Worm (Caenorhabditis elegans): Measurements from ENCODE around the gene aly-3.
"Not testable (repeated sequence)": the region's sequence is repeated elsewhere in the genome, so short reads cannot be mapped to it uniquely, and the experiment has no call there.

The aly-3 gene

DNA sequence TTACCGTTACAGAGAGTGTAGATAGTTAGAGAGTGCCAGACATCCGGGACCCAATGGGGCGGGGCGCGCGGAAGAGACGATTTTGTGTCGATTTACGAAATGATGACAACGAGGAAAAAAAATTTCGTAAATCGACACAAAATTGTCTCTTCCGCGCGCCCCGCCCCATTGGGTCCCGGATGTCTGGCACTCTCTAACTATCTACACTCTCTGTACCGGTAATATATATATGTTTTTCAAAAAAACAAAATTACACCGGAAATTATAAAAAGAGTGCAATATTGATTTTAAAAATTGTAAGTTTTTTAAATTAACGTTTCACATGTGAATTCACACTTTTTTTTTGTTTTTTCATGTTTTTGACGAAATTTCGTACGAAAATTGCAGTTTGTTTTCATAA lies 15.0 kb downstream of the aly-3 start, which contains the start of gene B0001.4:
Gene B0001.4 (minus strand): TSS at position 101 of the 400 bp plus-strand sequence.
- TF ChIP-seq gmeb-1 (tag; optimal IDR thresholded peaks at IDR 0.05); C34F6.9 (tag; optimal IDR thresholded peaks at IDR 0.05); unc-62 (GFP tag; optimal IDR thresholded peaks at IDR 0.05): not testable (repeated sequence)

DNA sequence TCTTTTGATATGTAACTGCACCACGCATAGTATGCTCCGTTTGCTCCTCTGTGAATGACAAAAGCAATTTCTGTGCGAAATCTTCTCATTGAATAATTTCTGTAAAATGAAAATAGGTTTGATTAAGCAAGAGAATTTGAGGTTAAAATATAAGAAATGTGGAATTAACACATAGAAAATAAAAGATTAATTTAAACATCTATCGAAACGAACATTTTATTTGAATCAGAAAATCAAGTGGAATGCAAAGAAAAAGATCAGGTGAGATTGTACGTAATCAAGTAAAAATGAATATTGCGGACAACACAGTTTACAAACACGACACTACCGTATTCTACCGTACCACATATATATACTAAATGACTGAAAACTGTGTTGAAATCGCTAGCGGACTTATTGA lies 17.9 kb downstream of the aly-3 start, which contains the start of gene B0001.8:
Gene B0001.8 (minus strand): TSS at position 101 of the 400 bp plus-strand sequence.
- TF ChIP-seq Y55F3AM.14 (GFP tag; optimal IDR thresholded peaks at IDR 0.05) (no peak), ztf-11 (tag; optimal IDR thresholded peaks at IDR 0.05) (no peak), skn-1 (tag; optimal IDR thresholded peaks at IDR 0.05) (no peak), mab-5 (tag; optimal IDR thresholded peaks at IDR 0.05) (no peak), ceh-16 (tag; optimal IDR thresholded peaks at IDR 0.05) (no peak), lin-39 (tag; optimal IDR thresholded peaks at IDR 0.05) (no peak), ceh-82 (tag; optimal IDR thresholded peaks at IDR 0.05) (no peak), dmd-4 (tag; optimal IDR thresholded peaks at IDR 0.05) (no peak), lsy-2 (tag; optimal IDR thresholded peaks at IDR 0.05) (no peak), C34F6.9 (tag; optimal IDR thresholded peaks at IDR 0.05) (no peak), gmeb-1 (tag; optimal IDR thresholded peaks at IDR 0.05) (no peak), sem-4 (tag; optimal IDR thresholded peaks at IDR 0.05) (no peak), snpc-4 (tag; optimal IDR thresholded peaks at IDR 0.05) (no peak), ztf-1 (GFP tag; conservative IDR thresholded peaks at IDR 0.05) (no peak), nhr-6 (tag; optimal IDR thresholded peaks at IDR 0.05) (no peak)

DNA sequence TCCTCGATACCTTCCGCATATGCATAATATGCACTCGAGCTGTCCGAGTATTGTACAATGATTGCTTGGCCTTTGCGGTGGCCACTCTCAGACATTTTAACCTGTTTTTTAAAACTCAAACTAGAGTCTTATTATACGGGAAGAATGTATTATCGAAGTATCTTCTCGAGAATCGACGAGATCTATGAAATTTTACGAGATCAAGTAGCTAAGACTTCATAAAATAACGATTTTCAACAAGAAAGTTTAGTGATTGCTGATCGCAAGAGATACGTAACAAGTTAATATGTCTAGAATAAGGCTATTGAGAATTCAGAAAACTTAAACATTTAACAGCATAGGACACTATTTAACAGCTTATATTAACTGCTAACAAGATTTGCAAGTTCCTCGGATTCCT lies 20.1 kb downstream of the aly-3 start, which contains the start of gene B0001.5:
Gene B0001.5 (minus strand): TSS at position 101 of the 400 bp plus-strand sequence.
- no peak for TF ChIP-seq crh-2 (tag; optimal IDR thresholded peaks at IDR 0.05)
- no peak for TF ChIP-seq ceh-82 (tag; optimal IDR thresholded peaks at IDR 0.05)
- no peak for TF ChIP-seq dmd-4 (tag; optimal IDR thresholded peaks at IDR 0.05)
- TF ChIP-seq nhr-12 (tag; optimal IDR thresholded peaks at IDR 0.05): no peak
- no peak for TF ChIP-seq lin-13 (GFP tag; optimal IDR thresholded peaks at IDR 0.05)
- no peak for TF ChIP-seq ceh-16 (tag; optimal IDR thresholded peaks at IDR 0.05)
- TF ChIP-seq sma-3 (GFP tag; optimal IDR thresholded peaks at IDR 0.05): no peak
- TF ChIP-seq lsy-2 (tag; optimal IDR thresholded peaks at IDR 0.05): no peak
- no peak for TF ChIP-seq mdl-1 (tag; optimal IDR thresholded peaks at IDR 0.05)
- no peak for TF ChIP-seq elt-1 (tag; optimal IDR thresholded peaks at IDR 0.05)
- no peak for TF ChIP-seq nhr-237 (tag; optimal IDR thresholded peaks at IDR 0.05)
- no peak for TF ChIP-seq aly-2 (tag; optimal IDR thresholded peaks at IDR 0.05)
- no peak for TF ChIP-seq blmp-1 (tag; optimal IDR thresholded peaks at IDR 0.05; ENCODE audit: insufficient read depth)
- TF ChIP-seq nhr-11 (tag; optimal IDR thresholded peaks at IDR 0.05): no peak
- no peak for TF ChIP-seq unc-39 (tag; optimal IDR thresholded peaks at IDR 0.05)
- no peak for TF ChIP-seq gmeb-1 (tag; optimal IDR thresholded peaks at IDR 0.05)
- no peak for TF ChIP-seq mbf-1 (tag; optimal IDR thresholded peaks at IDR 0.05)

DNA sequence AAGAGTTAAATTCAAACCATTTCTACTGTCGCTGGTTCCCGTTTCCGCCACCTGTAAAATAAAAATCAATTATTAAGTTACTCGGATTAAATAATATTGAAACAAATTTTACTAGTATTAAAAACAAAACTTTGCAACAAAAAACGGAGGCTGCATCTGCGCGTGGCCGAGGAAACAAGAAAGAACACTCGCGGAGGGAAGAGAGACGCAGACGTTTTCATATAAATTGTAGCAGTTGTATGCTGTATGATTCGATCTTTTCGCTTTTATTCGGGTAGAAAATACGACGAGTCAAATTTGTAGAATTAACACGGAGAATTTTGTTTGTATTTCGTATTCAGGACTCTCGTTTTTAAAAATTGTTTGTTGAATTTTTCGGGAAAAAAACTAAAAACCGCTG lies 22.6 kb downstream of the aly-3 start, which contains the start of gene B0001.3:
Gene B0001.3 (minus strand): TSS at position 55 of the 400 bp plus-strand sequence.
- TF ChIP-seq nhr-129 (tag; optimal IDR thresholded peaks at IDR 0.05) (peak; percentile 35), mdl-1 (tag; optimal IDR thresholded peaks at IDR 0.05) (no peak)

DNA sequence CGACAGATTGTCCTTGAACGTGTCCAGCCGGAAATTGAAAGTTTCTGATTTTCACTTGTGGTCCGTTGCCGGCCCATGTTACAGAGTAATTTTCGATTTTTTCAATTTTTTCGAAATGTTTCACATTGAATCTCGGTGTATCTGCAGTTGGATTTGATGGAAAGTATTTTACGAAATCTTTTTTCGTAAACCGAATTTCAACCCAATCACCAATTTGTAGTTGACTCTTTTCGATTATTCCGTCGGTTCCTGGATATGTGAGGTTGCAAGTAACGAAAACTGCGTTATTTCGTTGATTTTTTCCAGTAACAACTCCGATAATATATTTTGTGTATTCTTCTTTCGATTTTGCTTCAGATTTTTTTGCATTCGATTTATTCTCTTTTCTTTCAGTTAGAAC lies 26.5 kb downstream of the aly-3 start:
- TF ChIP-seq lsy-2 (tag; optimal IDR thresholded peaks at IDR 0.05): no peak
- no peak for TF ChIP-seq Y55F3AM.14 (GFP tag; optimal IDR thresholded peaks at IDR 0.05)
- TF ChIP-seq nhr-23 (tag; optimal IDR thresholded peaks at IDR 0.05): no peak
- no peak for TF ChIP-seq fos-1 (tag; optimal IDR thresholded peaks at IDR 0.05)
- TF ChIP-seq nhr-11 (tag; optimal IDR thresholded peaks at IDR 0.05): no peak
- no peak for TF ChIP-seq elt-3 (tag; optimal IDR thresholded peaks at IDR 0.05)
- TF ChIP-seq crh-2 (tag; optimal IDR thresholded peaks at IDR 0.05): no peak
- no peak for TF ChIP-seq R02D3.7 (tag; optimal IDR thresholded peaks at IDR 0.05)
- TF ChIP-seq nhr-25 (tag; optimal IDR thresholded peaks at IDR 0.05): no peak
- no peak for TF ChIP-seq F13H6.1 (tag; optimal IDR thresholded peaks at IDR 0.05)
- no peak for TF ChIP-seq ztf-11 (tag; optimal IDR thresholded peaks at IDR 0.05)
- TF ChIP-seq skn-1 (tag; optimal IDR thresholded peaks at IDR 0.05): no peak
- no peak for TF ChIP-seq nhr-12 (tag; optimal IDR thresholded peaks at IDR 0.05)
- TF ChIP-seq nhr-237 (tag; optimal IDR thresholded peaks at IDR 0.05): no peak
- TF ChIP-seq nhr-6 (tag; optimal IDR thresholded peaks at IDR 0.05): no peak
- no peak for TF ChIP-seq unc-39 (tag; optimal IDR thresholded peaks at IDR 0.05)
- no peak for TF ChIP-seq peb-1 (tag; optimal IDR thresholded peaks at IDR 0.05)
- TF ChIP-seq unc-55 (GFP tag; optimal IDR thresholded peaks at IDR 0.05): no peak

Data from whole organism, L2 larva.